Fruit fly (Drosophila melanogaster): ENCODE data around the gene CG2924.

CG2924 gene

dm6 chrX:2222181-2222790 is 48.3 kb downstream of the CG2924 start, which contains the start of gene Vinc (continued):
- TF ChIP-seq rib (GFP tag; IDR thresholded peaks at IDR 0.05) = peak; percentile 63; the same call in 1 of the 2 replicates
- no peak for TF ChIP-seq br (optimal IDR thresholded peaks at IDR 0.05)
- TF ChIP-seq CG6175 (GFP tag; IDR thresholded peaks at IDR 0.05) = peak; percentile 77
- peak; percentile 77 for TF ChIP-seq CG13775 (GFP tag; optimal IDR thresholded peaks at IDR 0.05)
- TF ChIP-seq ash1 (GFP tag; optimal IDR thresholded peaks at IDR 0.05) = peak; percentile 35
- peak; percentile 83 for TF ChIP-seq CG14710 (tag; optimal IDR thresholded peaks at IDR 0.05)
- TF ChIP-seq Hey (tag; optimal IDR thresholded peaks at IDR 0.05) = peak; percentile 52
- no peak for TF ChIP-seq grn (GFP tag; optimal IDR thresholded peaks at IDR 0.05)
- TF ChIP-seq aop (GFP tag; IDR thresholded peaks at IDR 0.05) = no peak
- TF ChIP-seq Abd-B (GFP tag; optimal IDR thresholded peaks at IDR 0.05) = peak; percentile 44
- TF ChIP-seq cwo (GFP tag; optimal IDR thresholded peaks at IDR 0.05) = peak; percentile 91
- peak; percentile 34 for TF ChIP-seq Mad (GFP tag; optimal IDR thresholded peaks at IDR 0.05)
- no peak for TF ChIP-seq run (tag; optimal IDR thresholded peaks at IDR 0.05)
- TF ChIP-seq so (GFP tag; IDR thresholded peaks at IDR 0.05) = peak; percentile 88
- TF ChIP-seq pb (GFP tag; optimal IDR thresholded peaks at IDR 0.05) = peak; percentile 83
- TF ChIP-seq CG7839 (tag; optimal IDR thresholded peaks at IDR 0.05) = peak; percentile 93
- TF ChIP-seq lov (optimal IDR thresholded peaks at IDR 0.05) = no peak
- peak; percentile 67; the same call in 1 of the 3 replicates for TF ChIP-seq lov (GFP tag; IDR thresholded peaks at IDR 0.05)
- TF ChIP-seq sd (tag; optimal IDR thresholded peaks at IDR 0.05) = peak; percentile 40
- peak; percentile 56 for TF ChIP-seq CG17912 (GFP tag; optimal IDR thresholded peaks at IDR 0.05)
- TF ChIP-seq CG14667 (GFP tag; IDR thresholded peaks at IDR 0.05) = peak; percentile 74
- peak; percentile 68; the same call in 1 of the 2 replicates for TF ChIP-seq cas (GFP tag; IDR thresholded peaks at IDR 0.05)
- TF ChIP-seq HLH3B (GFP tag; IDR thresholded peaks at IDR 0.05) = peak; percentile 78
- peak; percentile 13 to 85 for TF ChIP-seq chif (GFP tag; optimal IDR thresholded peaks at IDR 0.05)
- TF ChIP-seq sug (tag; optimal IDR thresholded peaks at IDR 0.05) = peak; percentile 98
- peak; percentile 53 for TF ChIP-seq CG18011 (GFP tag; optimal IDR thresholded peaks at IDR 0.05)
- peak; percentile 44; the same call in 1 of the 2 replicates for TF ChIP-seq wor (GFP tag; IDR thresholded peaks at IDR 0.05)
- peak; percentile 75 for TF ChIP-seq CG7357 (GFP tag; IDR thresholded peaks at IDR 0.05)
- peak; percentile 73 for TF ChIP-seq tx (GFP tag; optimal IDR thresholded peaks at IDR 0.05)
- TF ChIP-seq lmd (GFP tag; IDR thresholded peaks at IDR 0.05) = peak; percentile 85
- TF ChIP-seq cad (GFP tag; optimal IDR thresholded peaks at IDR 0.05) = no peak
- no peak; the same call in 1 of the 2 replicates for TF ChIP-seq CG17612 (GFP tag; IDR thresholded peaks at IDR 0.05)
- peak; percentile 80 for TF ChIP-seq vvl (GFP tag; IDR thresholded peaks at IDR 0.05)
- peak; percentile 94 for TF ChIP-seq CG13424 (tag; optimal IDR thresholded peaks at IDR 0.05)
- TF ChIP-seq crol (GFP tag; IDR thresholded peaks at IDR 0.05) = peak; percentile 12; the same call in 1 of the 2 replicates
- no peak for TF ChIP-seq zf30C (GFP tag; optimal IDR thresholded peaks at IDR 0.05)
- no peak for TF ChIP-seq CG17568 (GFP tag; optimal IDR thresholded peaks at IDR 0.05)
- peak; percentile 85 for TF ChIP-seq CG10654 (GFP tag; optimal IDR thresholded peaks at IDR 0.05)
- TF ChIP-seq CG13624 (GFP tag; optimal IDR thresholded peaks at IDR 0.05) = peak; percentile 91
- peak; percentile 65 for TF ChIP-seq Ets97D (GFP tag; optimal IDR thresholded peaks at IDR 0.05)
- TF ChIP-seq pan (optimal IDR thresholded peaks at IDR 0.05) = no peak
- peak in 1 of 2 experiments; percentile 75 for TF ChIP-seq pan (GFP tag; optimal IDR thresholded peaks at IDR 0.05 in 1 of 2, IDR thresholded peaks at IDR 0.05 in 1 of 2)
- TF ChIP-seq dmrt11E (tag; optimal IDR thresholded peaks at IDR 0.05) = peak; percentile 51
- peak; percentile 34 for TF ChIP-seq CG9876 (GFP tag; optimal IDR thresholded peaks at IDR 0.05)
- TF ChIP-seq CG9932 (GFP tag; IDR thresholded peaks at IDR 0.05) = peak; percentile 90
- peak; percentile 26 for TF ChIP-seq CG2875 (GFP tag; optimal IDR thresholded peaks at IDR 0.05)
- peak; percentile 50 for TF ChIP-seq Ravus (GFP tag; IDR thresholded peaks at IDR 0.05)
- TF ChIP-seq maf-S (GFP tag; optimal IDR thresholded peaks at IDR 0.05) = peak; percentile 55
- TF ChIP-seq CG16813 (GFP tag; IDR thresholded peaks at IDR 0.05; ENCODE audit: partially characterized antibody) = peak; percentile 49; the same call in 2 of the 3 replicates
- peak; percentile 40; the same call in 2 of the 3 replicates for TF ChIP-seq Opbp (GFP tag; IDR thresholded peaks at IDR 0.05; ENCODE audit: partially characterized antibody)
- TF ChIP-seq Dp (GFP tag; optimal IDR thresholded peaks at IDR 0.05) = peak; percentile 82

Data from whole organism, embryonic.